Worm (Caenorhabditis elegans) whole organism, L4 larva: Measurements from ENCODE around the gene W04D2.4.

Source experiments
- F49E8.2 ChIP-seq: sonication (generic microtip); optimal IDR thresholded peaks from 2 replicates; lab custom pipeline; 2016; ENCODE audit warnings: missing compliant biosample characterization, mild to moderate bottlenecking, missing genetic modification characterization, borderline replicate concordance
- aly-2 ChIP-seq: sonication (generic microtip); optimal IDR thresholded peaks from 2 replicates; lab custom pipeline; 2018; ENCODE audit warnings: missing biosample characterization, missing genetic modification characterization
- ceh-32 ChIP-seq: sonication (generic microtip); optimal IDR thresholded peaks from 2 replicates; lab custom pipeline; 2016; ENCODE audit warnings: mild to moderate bottlenecking, missing genetic modification characterization, missing compliant biosample characterization; ENCODE audit not compliant: poor library complexity
- ceh-82 ChIP-seq: sonication (generic microtip); optimal IDR thresholded peaks from 2 replicates; lab custom pipeline; 2017; ENCODE audit warnings: missing biosample characterization, missing genetic modification characterization
- daf-12 ChIP-seq: fragments of 150-350 bp; optimal IDR thresholded peaks from 2 replicates; lab custom pipeline; 2014; ENCODE audit warnings: missing biosample characterization, missing genetic modification reagents, missing genetic modification characterization
- duxl-1 ChIP-seq: sonication (generic microtip); optimal IDR thresholded peaks from 2 replicates; lab custom pipeline; 2016; ENCODE audit warnings: mild to moderate bottlenecking, missing genetic modification characterization, moderate library complexity, missing compliant biosample characterization; ENCODE audit not compliant: poor library complexity
- hlh-11 ChIP-seq: fragments of 200-800 bp; sonication (Bioruptor generic); optimal IDR thresholded peaks from 2 replicates; lab custom pipeline; 2018; ENCODE audit warnings: mild to moderate bottlenecking, missing genetic modification characterization, missing compliant biosample characterization
- lin-15B ChIP-seq: fragments of 150-350 bp; sonication (generic microtip); optimal IDR thresholded peaks from 3 replicates; lab custom pipeline; 2014; ENCODE audit warnings: missing biosample characterization, missing genetic modification characterization
- madf-5 ChIP-seq, 2 experiments: fragments of 200-800 bp; sonication (Bioruptor generic); IDR thresholded peaks; 2 replicates each; pipeline ENCODE4 v1.3.6; 2022; ENCODE audit warnings: missing compliant biosample characterization in 2 of 2, missing genetic modification characterization in 2 of 2
- nhr-102 ChIP-seq: sonication (generic microtip); optimal IDR thresholded peaks from 2 replicates; lab custom pipeline; 2016; ENCODE audit warnings: mild to moderate bottlenecking, missing genetic modification characterization, moderate library complexity, missing compliant biosample characterization
- nhr-25 ChIP-seq: sonication (generic microtip); optimal IDR thresholded peaks from 2 replicates; lab custom pipeline; 2017; ENCODE audit warnings: missing genetic modification characterization, mild to moderate bottlenecking, missing compliant biosample characterization, antibody characterized with exemption, moderate library complexity, borderline replicate concordance; ENCODE audit not compliant: insufficient read depth
- nhr-77 ChIP-seq: fragments of 150-350 bp; optimal IDR thresholded peaks from 2 replicates; lab custom pipeline; 2014; ENCODE audit warnings: missing biosample characterization, missing genetic modification characterization
- pha-4 ChIP-seq, 2 experiments: fragments of 150-350 bp in 1 of 2; fragments of 200-800 bp in 1 of 2; sonication (Bioruptor generic) in 1 of 2; IDR thresholded peaks in 1 of 2; optimal IDR thresholded peaks in 1 of 2; 2 replicates each; pipeline versions ENCODE4 v1.3.6 to Lab custom; 2014 to 2022; ENCODE audit warnings: missing genetic modification characterization in 2 of 2, missing genetic modification reagents in 2 of 2, missing biosample characterization in 1 of 2, missing compliant biosample characterization in 1 of 2
- php-3 ChIP-seq: fragments of 200-800 bp; sonication (Bioruptor generic); IDR thresholded peaks from 2 replicates; pipeline ENCODE4 v1.3.6; 2022; ENCODE audit warnings: missing genetic modification reagents, missing genetic modification characterization, missing compliant biosample characterization

- no peak for TF ChIP-seq madf-5 (GFP tag; IDR thresholded peaks at IDR 0.05; lab: Robert Waterston, UW)
- no peak for TF ChIP-seq daf-12
- no peak for TF ChIP-seq F49E8.2 (tag; lab: Kevin White, UChicago)
- TF ChIP-seq nhr-25 (tag; lab: Kevin White, UChicago) = peak; percentile 8
- TF ChIP-seq hlh-11 (tag; lab: Kevin White, UChicago) = peak; percentile 46
- no peak for TF ChIP-seq ceh-82 (tag; lab: Kevin White, UChicago)
- TF ChIP-seq nhr-102 (tag; lab: Kevin White, UChicago) = peak; percentile 4
- no peak for TF ChIP-seq duxl-1
- no peak for TF ChIP-seq nhr-77 (tag; lab: Kevin White, UChicago)
- TF ChIP-seq php-3 (GFP tag; lab: Robert Waterston, UW) = no peak
- TF ChIP-seq aly-2 (tag; lab: Kevin White, UChicago) = no peak
- TF ChIP-seq ceh-32 (tag; lab: Kevin White, UChicago) = no peak
- TF ChIP-seq lin-15B (tag; lab: Kevin White, UChicago) = no peak
- no peak for TF ChIP-seq pha-4 (GFP tag; IDR thresholded peaks at IDR 0.05; lab: Robert Waterston, UW)
- no peak for TF ChIP-seq pha-4 (tag; optimal IDR thresholded peaks at IDR 0.05; lab: Kevin White, UChicago)
Observed at ce11 chrV:12542683-12543319, 45.2 kb upstream of the W04D2.4 start.
